Worm (Caenorhabditis elegans) whole organism, L3 larva: ENCODE measurements around the gene ssr-2.

Experiments used
- ceh-9 ChIP-seq: sonication (generic microtip); optimal IDR thresholded peaks from 2 replicates; lab custom pipeline; 2018; ENCODE audit warnings: missing biosample characterization, missing genetic modification characterization
- fos-1 ChIP-seq: fragments of 150-350 bp; optimal IDR thresholded peaks from 2 replicates; lab custom pipeline; 2014; ENCODE audit warnings: missing biosample characterization, missing genetic modification characterization
- jun-1 ChIP-seq: fragments of 150-350 bp; optimal IDR thresholded peaks from 2 replicates; lab custom pipeline; 2014; ENCODE audit warnings: missing biosample characterization, missing genetic modification reagents, missing genetic modification characterization
- nhr-25 ChIP-seq: sonication (generic microtip); optimal IDR thresholded peaks from 2 replicates; lab custom pipeline; 2017; ENCODE audit warnings: missing biosample characterization, missing genetic modification characterization
- nhr-76 ChIP-seq: fragments of 150-350 bp; sonication (generic microtip); optimal IDR thresholded peaks from 5 replicates; lab custom pipeline; 2014; ENCODE audit warnings: missing biosample characterization, missing genetic modification characterization
- sea-2 ChIP-seq: fragments of 150-350 bp; sonication (generic microtip); optimal IDR thresholded peaks from 4 replicates; lab custom pipeline; 2014; ENCODE audit warnings: missing biosample characterization, missing genetic modification reagents, missing genetic modification characterization
- skn-1 ChIP-seq: fragments of 150-350 bp; optimal IDR thresholded peaks from 2 replicates; lab custom pipeline; 2014; ENCODE audit warnings: missing biosample characterization, missing genetic modification characterization
- snpc-4 ChIP-seq: fragments of 150-350 bp; optimal IDR thresholded peaks from 2 replicates; lab custom pipeline; 2014; ENCODE audit warnings: missing biosample characterization, missing genetic modification characterization
- zag-1 ChIP-seq: fragments of 150-350 bp; optimal IDR thresholded peaks from 2 replicates; lab custom pipeline; 2014; ENCODE audit warnings: missing biosample characterization, missing genetic modification characterization
- ztf-11 ChIP-seq: fragments of 150-350 bp; optimal IDR thresholded peaks from 2 replicates; lab custom pipeline; 2014; ENCODE audit warnings: missing biosample characterization, missing genetic modification characterization

ce11 chrX:2827702-2828182 lies at the start of gene ssr-2:
- TF ChIP-seq ztf-11 (tag; lab: Kevin White, UChicago) (no peak), nhr-76 (no peak), snpc-4 (tag; lab: Kevin White, UChicago) (no peak), jun-1 (no peak), nhr-25 (no peak), fos-1 (no peak), zag-1 (tag; lab: Kevin White, UChicago) (no peak), sea-2 (GFP tag; lab: Kevin White, UChicago) (no peak), ceh-9 (tag; lab: Kevin White, UChicago) (no peak), skn-1 (tag; lab: Kevin White, UChicago) (no peak)
